Worm (Caenorhabditis elegans): ENCODE measurements around the gene C37C3.2.

- no peak for TF ChIP-seq nhr-12 (tag; optimal IDR thresholded peaks at IDR 0.05)
- no peak for TF ChIP-seq elt-1 (tag; optimal IDR thresholded peaks at IDR 0.05; ENCODE audit: borderline replicate concordance, insufficient read depth)
- no peak for TF ChIP-seq ceh-83 (GFP tag; optimal IDR thresholded peaks at IDR 0.05)
- TF ChIP-seq pha-4 (tag; optimal IDR thresholded peaks at IDR 0.05) = no peak
- no peak for TF ChIP-seq mep-1 (tag; optimal IDR thresholded peaks at IDR 0.05)
- TF ChIP-seq unc-62 (GFP tag; optimal IDR thresholded peaks at IDR 0.05) = no peak
- no peak for TF ChIP-seq nhr-76 (tag; optimal IDR thresholded peaks at IDR 0.05)
- no peak for TF ChIP-seq zip-8 (tag; optimal IDR thresholded peaks at IDR 0.05)
Observed at ce11 chrV:7842228-7842627, 13.5 kb upstream of the C37C3.2 start, which contains the start of gene grd-8.
